Worm (Caenorhabditis elegans) whole organism, L4 larva: ENCODE results near the gene F42A9.8.

Experiments
- F10B5.3 ChIP-seq: sonication (generic microtip); optimal IDR thresholded peaks from 2 replicates; lab custom pipeline; 2016; ENCODE audit warnings: mild to moderate bottlenecking, missing genetic modification characterization, missing compliant biosample characterization
- F49E8.2 ChIP-seq: sonication (generic microtip); optimal IDR thresholded peaks from 2 replicates; lab custom pipeline; 2016; ENCODE audit warnings: missing compliant biosample characterization, mild to moderate bottlenecking, missing genetic modification characterization, borderline replicate concordance
- Y105C5A.15 ChIP-seq: fragments of 200-800 bp; sonication (Bioruptor generic); IDR thresholded peaks from 2 replicates; pipeline ENCODE4 v1.3.6; 2022; ENCODE audit warnings: missing genetic modification characterization, missing compliant biosample characterization
- Y5F2A.4 ChIP-seq: fragments of 200-800 bp; sonication (Bioruptor generic); optimal IDR thresholded peaks from 2 replicates; lab custom pipeline; 2018; ENCODE audit warnings: mild to moderate bottlenecking, missing genetic modification characterization, missing compliant biosample characterization
- Y75B8A.6 ChIP-seq: fragments of 200-800 bp; sonication (Bioruptor generic); IDR thresholded peaks from 2 replicates; pipeline ENCODE4 v1.3.6; 2022; ENCODE audit warnings: missing genetic modification reagents, missing genetic modification characterization, missing compliant biosample characterization
- ZK546.5 ChIP-seq, 2 experiments: sonication (generic microtip); optimal IDR thresholded peaks; 2 replicates each; lab custom pipeline; 2017; ENCODE audit warnings: missing biosample characterization in 2 of 2, missing genetic modification characterization in 2 of 2
- aha-1 ChIP-seq: fragments of 150-350 bp; peaks from one replicate; lab custom pipeline; 2014; ENCODE audit warnings: missing biosample characterization, missing genetic modification characterization
- arid-1 ChIP-seq: fragments of 200-800 bp; sonication (Bioruptor generic); conservative IDR thresholded peaks from 2 replicates; pipeline ENCODE4 v1.3.6; 2022; ENCODE audit warnings: missing genetic modification reagents, missing genetic modification characterization, missing compliant biosample characterization
- attf-4 ChIP-seq: sonication (generic microtip); optimal IDR thresholded peaks from 3 replicates; lab custom pipeline; 2017; ENCODE audit warnings: missing biosample characterization, missing genetic modification characterization
- ceh-62 ChIP-seq: sonication (generic microtip); optimal IDR thresholded peaks from 2 replicates; lab custom pipeline; 2017; ENCODE audit warnings: missing biosample characterization, missing genetic modification characterization
- daf-19 ChIP-seq: fragments of 200-800 bp; sonication (Bioruptor generic); conservative IDR thresholded peaks from 2 replicates; pipeline ENCODE4 v1.3.6; 2022; ENCODE audit warnings: missing genetic modification characterization, missing compliant biosample characterization
- daf-8 ChIP-seq: fragments of 200-800 bp; sonication (Bioruptor generic); IDR thresholded peaks from 2 replicates; pipeline ENCODE4 v1.3.6; 2022; ENCODE audit warnings: missing genetic modification characterization, missing compliant biosample characterization
- dmd-6 ChIP-seq: fragments of 200-800 bp; sonication (Bioruptor generic); IDR thresholded peaks from 2 replicates; pipeline ENCODE4 v1.3.6; 2022; ENCODE audit warnings: missing genetic modification reagents, missing genetic modification characterization, missing compliant biosample characterization
- dpl-1 ChIP-seq: fragments of 150-350 bp; optimal IDR thresholded peaks from 2 replicates; lab custom pipeline; 2014; ENCODE audit warnings: missing biosample characterization, missing genetic modification reagents, missing genetic modification characterization
- duxl-1 ChIP-seq: sonication (generic microtip); optimal IDR thresholded peaks from 2 replicates; lab custom pipeline; 2016; ENCODE audit warnings: mild to moderate bottlenecking, missing genetic modification characterization, moderate library complexity, missing compliant biosample characterization; ENCODE audit not compliant: poor library complexity
- dve-1 ChIP-seq: sonication (generic microtip); optimal IDR thresholded peaks from 2 replicates; lab custom pipeline; 2017; ENCODE audit warnings: antibody characterized with exemption, mild to moderate bottlenecking, missing genetic modification characterization, missing compliant biosample characterization; ENCODE audit not compliant: insufficient read depth
- egl-43 ChIP-seq: fragments of 200-800 bp; sonication (Bioruptor generic); IDR thresholded peaks from 2 replicates; pipeline ENCODE4 v1.3.6; 2022; ENCODE audit warnings: missing genetic modification reagents, missing genetic modification characterization, missing compliant biosample characterization
- fos-1 ChIP-seq: fragments of 150-350 bp; optimal IDR thresholded peaks from 2 replicates; lab custom pipeline; 2014; ENCODE audit warnings: missing biosample characterization, missing genetic modification characterization
- hif-1 ChIP-seq, 2 experiments: sonication (generic microtip); optimal IDR thresholded peaks; 2 replicates each; lab custom pipeline; 2016 to 2017; ENCODE audit warnings: missing compliant biosample characterization in 2 of 2, missing genetic modification characterization in 2 of 2, missing genetic modification reagents in 2 of 2, missing genotype in 2 of 2, mild to moderate bottlenecking in 1 of 2
- hlh-11 ChIP-seq: fragments of 200-800 bp; sonication (Bioruptor generic); optimal IDR thresholded peaks from 2 replicates; lab custom pipeline; 2018; ENCODE audit warnings: mild to moderate bottlenecking, missing genetic modification characterization, missing compliant biosample characterization
- hlh-30 ChIP-seq: sonication (generic microtip); optimal IDR thresholded peaks from 2 replicates; lab custom pipeline; 2017; ENCODE audit warnings: antibody characterized with exemption, mild to moderate bottlenecking, missing genetic modification characterization, missing compliant biosample characterization; ENCODE audit not compliant: insufficient read depth
- hmg-1.1 ChIP-seq: fragments of 200-800 bp; sonication (Bioruptor generic); IDR thresholded peaks from 2 replicates; pipeline ENCODE4 v1.3.6; 2022; ENCODE audit warnings: missing genetic modification reagents, missing genetic modification characterization, missing compliant biosample characterization
- jun-1 ChIP-seq: fragments of 150-350 bp; optimal IDR thresholded peaks from 2 replicates; lab custom pipeline; 2014; ENCODE audit warnings: missing biosample characterization, missing genetic modification reagents, missing genetic modification characterization
- lim-7 ChIP-seq: fragments of 200-800 bp; sonication (Bioruptor generic); IDR thresholded peaks from 2 replicates; pipeline ENCODE4 v1.3.6; 2022; ENCODE audit warnings: missing genetic modification characterization, missing compliant biosample characterization
- lin-15B ChIP-seq: fragments of 150-350 bp; sonication (generic microtip); optimal IDR thresholded peaks from 3 replicates; lab custom pipeline; 2014; ENCODE audit warnings: missing biosample characterization, missing genetic modification characterization
- lin-39 ChIP-seq: fragments of 150-350 bp; optimal IDR thresholded peaks from 2 replicates; lab custom pipeline; 2014; ENCODE audit warnings: missing biosample characterization, missing genetic modification reagents, missing genetic modification characterization
- mdl-1 ChIP-seq, 2 experiments: fragments of 150-350 bp in 1 of 2; sonication (generic microtip) in 1 of 2; optimal IDR thresholded peaks; 2 replicates each; lab custom pipeline; 2014 to 2017; ENCODE audit warnings: missing biosample characterization in 2 of 2, missing genetic modification characterization in 2 of 2
- mep-1 ChIP-seq: fragments of 150-350 bp; sonication (generic microtip); optimal IDR thresholded peaks from 3 replicates; lab custom pipeline; 2014; ENCODE audit warnings: missing biosample characterization, missing genetic modification characterization
- mxl-3 ChIP-seq: fragments of 200-800 bp; sonication (Bioruptor generic); optimal IDR thresholded peaks from 2 replicates; lab custom pipeline; 2018; ENCODE audit warnings: mild to moderate bottlenecking, missing genetic modification characterization, missing compliant biosample characterization
- nhr-11 ChIP-seq: fragments of 150-350 bp; optimal IDR thresholded peaks from 2 replicates; lab custom pipeline; 2014; ENCODE audit warnings: missing biosample characterization, missing genetic modification characterization
- nhr-111 ChIP-seq: fragments of 200-800 bp; sonication (Bioruptor generic); optimal IDR thresholded peaks from 2 replicates; lab custom pipeline; 2018; ENCODE audit warnings: mild to moderate bottlenecking, missing genetic modification characterization, missing compliant biosample characterization
- nhr-76 ChIP-seq: fragments of 150-350 bp; optimal IDR thresholded peaks from 2 replicates; lab custom pipeline; 2014; ENCODE audit warnings: missing biosample characterization, missing genetic modification characterization
- php-3 ChIP-seq: fragments of 200-800 bp; sonication (Bioruptor generic); IDR thresholded peaks from 2 replicates; pipeline ENCODE4 v1.3.6; 2022; ENCODE audit warnings: missing genetic modification reagents, missing genetic modification characterization, missing compliant biosample characterization
- rbr-2 ChIP-seq: sonication (generic microtip); optimal IDR thresholded peaks from 2 replicates; lab custom pipeline; 2016; ENCODE audit warnings: missing genotype, missing genetic modification characterization, missing compliant biosample characterization
- saeg-2 ChIP-seq: fragments of 200-800 bp; sonication (Bioruptor generic); IDR thresholded peaks from 2 replicates; pipeline ENCODE4 v1.3.6; 2022; ENCODE audit warnings: missing genetic modification reagents, missing genetic modification characterization, missing compliant biosample characterization
- sdz-12 ChIP-seq: fragments of 200-800 bp; sonication (Bioruptor generic); optimal IDR thresholded peaks from 2 replicates; lab custom pipeline; 2018; ENCODE audit warnings: mild to moderate bottlenecking, missing genetic modification characterization, missing compliant biosample characterization
- set-16 ChIP-seq: fragments of 200-800 bp; sonication (Bioruptor generic); IDR thresholded peaks from 2 replicates; pipeline ENCODE4 v1.3.6; 2022; ENCODE audit warnings: missing genetic modification reagents, missing genetic modification characterization, missing compliant biosample characterization
- spr-1 ChIP-seq: sonication (generic microtip); optimal IDR thresholded peaks from 2 replicates; lab custom pipeline; 2016; ENCODE audit warnings: mild to moderate bottlenecking, missing genetic modification characterization, missing compliant biosample characterization
- tra-1 ChIP-seq: fragments of 200-800 bp; sonication (Bioruptor generic); IDR thresholded peaks from 2 replicates; pipeline ENCODE4 v1.3.6; 2022; ENCODE audit warnings: missing genetic modification reagents, missing genetic modification characterization, missing compliant biosample characterization
- unc-39 ChIP-seq: sonication (generic microtip); optimal IDR thresholded peaks from 2 replicates; lab custom pipeline; 2017; ENCODE audit warnings: missing biosample characterization, missing genetic modification characterization
- unc-62 ChIP-seq, 3 experiments: fragments of 150-350 bp in 1 of 3; sonication (generic microtip); optimal IDR thresholded peaks in 2 of 3; peaks in 1 of 3; 1 replicate in 1 of 3; 2 replicates in 2 of 3; lab custom pipeline; 2014 to 2017; ENCODE audit warnings: missing biosample characterization in 3 of 3, missing genetic modification characterization in 3 of 3, missing genetic modification reagents in 3 of 3, missing genotype in 1 of 3
- zag-1 ChIP-seq: fragments of 150-350 bp; optimal IDR thresholded peaks from 2 replicates; lab custom pipeline; 2014; ENCODE audit warnings: missing biosample characterization, missing genetic modification characterization
- zip-11 ChIP-seq: fragments of 200-800 bp; sonication (Bioruptor generic); IDR thresholded peaks from 2 replicates; pipeline ENCODE4 v1.3.6; 2022; ENCODE audit warnings: missing genetic modification characterization, missing compliant biosample characterization
- ztf-11 ChIP-seq: fragments of 150-350 bp; optimal IDR thresholded peaks from 2 replicates; lab custom pipeline; 2014; ENCODE audit warnings: missing biosample characterization, missing genetic modification characterization

Gene F42A9.8

ce11 chrIV:8644432-8644831 is 25.8 kb upstream of the F42A9.8 start, which contains the start of gene C49C8.3:
Gene C49C8.3, plus strand, starts transcription at chrIV:8644732.
- TF ChIP-seq hmg-1.1 (GFP tag; lab: Robert Waterston, UW): no peak
- TF ChIP-seq jun-1 (tag; lab: Kevin White, UChicago): no peak
- no peak for TF ChIP-seq duxl-1
- TF ChIP-seq hlh-11: no peak

DNA sequence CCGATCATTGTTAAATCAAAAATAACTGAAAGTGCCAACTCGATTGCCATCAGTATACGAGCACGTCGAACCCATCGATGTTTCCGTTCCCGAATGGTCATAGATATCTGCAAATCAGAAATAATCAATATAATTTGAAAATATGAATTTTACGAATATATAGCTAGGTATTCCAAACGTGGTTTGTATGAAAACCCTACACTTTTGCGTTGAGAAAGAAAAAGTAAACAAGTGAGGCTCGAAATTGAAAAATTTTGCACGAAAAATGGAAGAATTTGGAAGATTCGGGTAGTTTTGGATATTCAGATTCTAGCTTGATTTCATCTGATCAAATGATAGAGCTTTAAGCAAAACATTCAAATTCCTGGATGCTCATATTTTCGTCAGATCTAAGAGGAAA is 20.2 kb upstream of the F42A9.8 start, which contains the start of gene F42A9.9:
Gene F42A9.9 (minus strand): TSS at position 101 of the 400 bp plus-strand sequence.
- TF ChIP-seq attf-4 (tag; lab: Kevin White, UChicago): no peak
- no peak for TF ChIP-seq ceh-62

ce11 chrIV:8631033-8631432 is 12.4 kb upstream of the F42A9.8 start, which contains the start of gene dgk-4:
Gene dgk-4, plus strand, starts transcription at chrIV:8631333.
- TF ChIP-seq Y75B8A.6 (GFP tag; lab: Robert Waterston, UW): no peak
- TF ChIP-seq daf-19 (GFP tag; lab: Robert Waterston, UW): no peak
- TF ChIP-seq hlh-11: no peak
- no peak for TF ChIP-seq ztf-11 (tag; lab: Kevin White, UChicago)
- no peak for TF ChIP-seq zag-1 (tag; lab: Kevin White, UChicago)
- no peak for TF ChIP-seq hif-1 (tag; optimal IDR thresholded peaks at IDR 0.05; lab: Kevin White, UChicago)
- TF ChIP-seq nhr-76 (tag; lab: Kevin White, UChicago): no peak
- TF ChIP-seq F49E8.2 (tag; lab: Kevin White, UChicago): no peak
- TF ChIP-seq zip-11: no peak
- TF ChIP-seq unc-62 (GFP tag; optimal IDR thresholded peaks at IDR 0.05 in 1 of 2; lab: Kevin White, UChicago): no peak
- TF ChIP-seq unc-62 (tag; optimal IDR thresholded peaks at IDR 0.05; lab: Kevin White, UChicago): no peak
- TF ChIP-seq aha-1 (tag; lab: Kevin White, UChicago): no peak
- TF ChIP-seq, all 104 proteins: peak for 0

- TF ChIP-seq hlh-30 (peak; percentile 29), arid-1 (GFP tag; lab: Robert Waterston, UW) (no peak)
These were observed 11.7 kb upstream of the F42A9.8 start for ce11 chrIV:8630243-8630642.

DNA sequence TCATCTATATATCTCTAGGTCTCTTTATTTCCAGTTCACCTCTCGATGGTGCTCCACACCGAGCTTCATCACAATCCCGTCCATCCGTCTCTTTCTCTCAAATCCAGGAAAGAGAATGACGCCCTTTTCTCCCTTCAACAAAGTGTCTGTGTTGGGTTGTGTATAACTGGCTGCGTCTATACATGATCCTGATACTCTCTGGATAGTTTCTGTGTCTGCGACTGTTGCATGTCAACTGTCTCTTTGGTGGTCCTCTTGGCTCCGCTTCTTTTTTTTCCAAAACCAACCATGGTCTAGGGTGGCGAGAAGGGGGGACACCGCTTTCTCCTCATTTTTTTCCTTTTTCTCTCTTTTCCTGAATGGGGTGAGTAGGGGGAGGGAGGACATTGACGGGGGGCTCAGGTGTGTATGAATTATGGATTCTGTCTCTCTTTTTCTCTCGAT is 11.0 kb upstream of the F42A9.8 start:
- TF ChIP-seq dpl-1 (GFP tag; lab: Kevin White, UChicago) (no peak), nhr-11 (peak; percentile 37), php-3 (no peak), Y5F2A.4 (GFP tag; lab: Kevin White, UChicago) (no peak), dmd-6 (GFP tag; lab: Robert Waterston, UW) (no peak), rbr-2 (tag; lab: Kevin White, UChicago) (peak; percentile 50), unc-39 (tag; lab: Kevin White, UChicago) (no peak), nhr-111 (no peak), Y75B8A.6 (GFP tag; lab: Robert Waterston, UW) (no peak), F10B5.3 (no peak), set-16 (peak; percentile 37; the same call in 1 of the 2 replicates), ZK546.5 (tag; optimal IDR thresholded peaks at IDR 0.05; lab: Kevin White, UChicago) (no peak), mep-1 (peak; percentile 57), mdl-1 (tag; optimal IDR thresholded peaks at IDR 0.05; lab: Kevin White, UChicago) (no peak), dve-1 (tag; lab: Kevin White, UChicago) (no peak), Y105C5A.15 (no peak), fos-1 (tag; lab: Kevin White, UChicago) (no peak), egl-43 (GFP tag; lab: Robert Waterston, UW) (no peak), unc-62 (GFP tag; optimal IDR thresholded peaks at IDR 0.05 in 1 of 2; lab: Kevin White, UChicago) (peak in 1 of 2 experiments; percentile 96), unc-62 (tag; optimal IDR thresholded peaks at IDR 0.05; lab: Kevin White, UChicago) (no peak), lim-7 (GFP tag; lab: Robert Waterston, UW) (no peak), lin-39 (tag; lab: Kevin White, UChicago) (no peak), spr-1 (tag; lab: Kevin White, UChicago) (no peak), sdz-12 (GFP tag; lab: Kevin White, UChicago) (no peak), lin-15B (tag; lab: Kevin White, UChicago) (no peak), daf-8 (GFP tag; lab: Robert Waterston, UW) (no peak), mxl-3 (GFP tag; lab: Kevin White, UChicago) (no peak), tra-1 (GFP tag; lab: Robert Waterston, UW) (no peak), saeg-2 (GFP tag; lab: Robert Waterston, UW) (no peak)
